Fruit fly (Drosophila melanogaster): Measurements from ENCODE around the gene pzg.

Gene pzg

dm6 chr3L:21285639-21286338 lies at the start of gene pzg, which contains the start of gene CG12974 (continued):
- TF ChIP-seq CG4328 (GFP tag; optimal IDR thresholded peaks at IDR 0.05) (peak; percentile 84), Nf-YA (GFP tag; IDR thresholded peaks at IDR 0.05) (peak; percentile 50; the same call in 1 of the 2 replicates), nom (GFP tag; optimal IDR thresholded peaks at IDR 0.05) (peak; percentile 51), CG9215 (GFP tag; IDR thresholded peaks at IDR 0.05) (peak; percentile 84), Elba2 (GFP tag; optimal IDR thresholded peaks at IDR 0.05) (no peak), pum (GFP tag; optimal IDR thresholded peaks at IDR 0.05) (peak; percentile 68), Pdp1 (GFP tag; optimal IDR thresholded peaks at IDR 0.05) (peak; percentile 61 to 72), ato (GFP tag; IDR thresholded peaks at IDR 0.05; ENCODE audit: partially characterized antibody) (peak; percentile 67; the same call in 1 of the 2 replicates), Xrp1 (GFP tag; IDR thresholded peaks at IDR 0.05) (peak; percentile 86), lmd (GFP tag; IDR thresholded peaks at IDR 0.05) (peak; percentile 93), zfh2 (GFP tag; optimal IDR thresholded peaks at IDR 0.05) (peak; percentile 81), CG12942 (GFP tag; optimal IDR thresholded peaks at IDR 0.05) (peak; percentile 67), chn (GFP tag; optimal IDR thresholded peaks at IDR 0.05) (peak; percentile 86), NFAT (GFP tag; IDR thresholded peaks at IDR 0.05) (peak; percentile 58), nmo (GFP tag; optimal IDR thresholded peaks at IDR 0.05) (peak; percentile 94), maf-S (GFP tag; optimal IDR thresholded peaks at IDR 0.05) (peak; percentile 69), CG10209 (GFP tag; optimal IDR thresholded peaks at IDR 0.05) (peak; percentile 77), Awh (GFP tag; IDR thresholded peaks at IDR 0.05) (peak; percentile 21; the same call in 1 of the 2 replicates), CG30403 (GFP tag; optimal IDR thresholded peaks at IDR 0.05) (peak; percentile 93), sr (GFP tag; IDR thresholded peaks at IDR 0.05) (peak; percentile 34; the same call in 1 of the 3 replicates), Sry-δ (GFP tag; optimal IDR thresholded peaks at IDR 0.05) (peak; percentile 72), seq (GFP tag; IDR thresholded peaks at IDR 0.05) (peak; percentile 75), CG6813 (GFP tag; optimal IDR thresholded peaks at IDR 0.05) (peak; percentile 38), scrt (GFP tag; optimal IDR thresholded peaks at IDR 0.05) (peak; percentile 45), ash1 (GFP tag; optimal IDR thresholded peaks at IDR 0.05) (no peak), CG6254 (GFP tag; optimal IDR thresholded peaks at IDR 0.05) (no peak), TFAM (GFP tag; optimal IDR thresholded peaks at IDR 0.05) (no peak), danr (GFP tag; IDR thresholded peaks at IDR 0.05) (peak; percentile 52), CG8388 (GFP tag; optimal IDR thresholded peaks at IDR 0.05) (peak; percentile 3), slou (GFP tag; optimal IDR thresholded peaks at IDR 0.05) (peak; percentile 46), CG17359 (tag; optimal IDR thresholded peaks at IDR 0.05) (peak; percentile 54), CG3281 (GFP tag; optimal IDR thresholded peaks at IDR 0.05) (peak; percentile 74), CG2875 (GFP tag; optimal IDR thresholded peaks at IDR 0.05) (peak; percentile 49), wek (GFP tag; optimal IDR thresholded peaks at IDR 0.05) (peak; percentile 19), CG9817 (tag; optimal IDR thresholded peaks at IDR 0.05) (peak; percentile 87), Doc2 (GFP tag; IDR thresholded peaks at IDR 0.05) (peak; percentile 79), odd (GFP tag; optimal IDR thresholded peaks at IDR 0.05) (no peak), cato (GFP tag; optimal IDR thresholded peaks at IDR 0.05; ENCODE audit: borderline replicate concordance) (peak; percentile 49), CG10366 (GFP tag; IDR thresholded peaks at IDR 0.05) (peak; percentile 84), Side (GFP tag; optimal IDR thresholded peaks at IDR 0.05) (peak; percentile 48), CG4617 (GFP tag; optimal IDR thresholded peaks at IDR 0.05; ENCODE audit: borderline replicate concordance) (peak; percentile 62), sqz (GFP tag; optimal IDR thresholded peaks at IDR 0.05) (peak; percentile 72), Tbp (GFP tag; optimal IDR thresholded peaks at IDR 0.05) (no peak), Med (GFP tag) (peak; percentile 96), CG5245 (GFP tag; optimal IDR thresholded peaks at IDR 0.05) (no peak), Optix (GFP tag; IDR thresholded peaks at IDR 0.05) (peak; percentile 83; the same call in 2 of the 3 replicates), CG13287 (GFP tag; IDR thresholded peaks at IDR 0.05; ENCODE audit: partially characterized antibody) (peak; percentile 75), kah (GFP tag; optimal IDR thresholded peaks at IDR 0.05) (peak; percentile 38), BtbVII (GFP tag; optimal IDR thresholded peaks at IDR 0.05) (peak; percentile 27)

All from whole organism, embryonic.